Fruit fly (Drosophila melanogaster) whole organism, prepupa: ENCODE measurements around the gene Cyp12a4.

Experiments used
- Blimp-1 ChIP-seq: fragments of 200-800 bp; sonication (Bioruptor generic); optimal IDR thresholded peaks from 3 replicates; lab custom pipeline; 2017; ENCODE audit warnings: missing biosample characterization, missing genetic modification characterization, mild to moderate bottlenecking, moderate library complexity, missing genetic modification reagents
- CG10631 ChIP-seq: fragments of 200-800 bp; sonication (Bioruptor generic); optimal IDR thresholded peaks from 2 replicates; lab custom pipeline; 2016; ENCODE audit warnings: missing biosample characterization, missing genetic modification characterization
- CG10669 ChIP-seq: fragments of 200-800 bp; sonication (Bioruptor generic); optimal IDR thresholded peaks from 3 replicates; lab custom pipeline; 2018; ENCODE audit warnings: missing biosample characterization, mild to moderate bottlenecking, missing genetic modification characterization, moderate library complexity
- CG11294 ChIP-seq: fragments of 200-800 bp; sonication (Bioruptor generic); IDR thresholded peaks from 2 replicates; pipeline ENCODE4 v1.3.6; 2022; ENCODE audit warnings: missing biosample characterization, missing genetic modification characterization
- CG11762 ChIP-seq: fragments of 200-800 bp; sonication (Bioruptor generic); optimal IDR thresholded peaks from 3 replicates; lab custom pipeline; 2016; ENCODE audit warnings: missing biosample characterization, missing genetic modification characterization; ENCODE audit not compliant: insufficient read depth
- CG11902 ChIP-seq: fragments of 200-800 bp; sonication (Bioruptor generic); optimal IDR thresholded peaks from 3 replicates; lab custom pipeline; 2016; ENCODE audit warnings: missing biosample characterization, missing genetic modification characterization
- CG15336 ChIP-seq: fragments of 200-800 bp; sonication (Bioruptor generic); IDR thresholded peaks from 2 replicates; pipeline ENCODE4 v1.3.6; 2022; ENCODE audit warnings: missing biosample characterization, missing genetic modification characterization
- CG1621 ChIP-seq: fragments of 200-800 bp; sonication (Bioruptor generic); optimal IDR thresholded peaks from 3 replicates; lab custom pipeline; 2018; ENCODE audit warnings: missing biosample characterization, mild to moderate bottlenecking, missing genetic modification characterization
- CG16779 ChIP-seq: fragments of 200-800 bp; sonication (Bioruptor generic); optimal IDR thresholded peaks from 3 replicates; lab custom pipeline; 2017; ENCODE audit warnings: missing biosample characterization, mild to moderate bottlenecking, missing genetic modification characterization
- CG3032 ChIP-seq: fragments of 200-800 bp; optimal IDR thresholded peaks from 2 replicates; lab custom pipeline; 2019; ENCODE audit warnings: missing biosample characterization, mild to moderate bottlenecking, missing genetic modification characterization, moderate library complexity
- CG31627 ChIP-seq: fragments of 200-800 bp; sonication (Bioruptor generic); optimal IDR thresholded peaks from 3 replicates; lab custom pipeline; 2016; ENCODE audit warnings: missing biosample characterization, missing genetic modification characterization
- CG32006 ChIP-seq: fragments of 200-800 bp; sonication (Bioruptor generic); optimal IDR thresholded peaks from 3 replicates; lab custom pipeline; 2017; ENCODE audit warnings: missing biosample characterization, mild to moderate bottlenecking, missing genetic modification characterization
- CG34406 ChIP-seq: fragments of 200-800 bp; sonication (Bioruptor generic); optimal IDR thresholded peaks from 3 replicates; lab custom pipeline; 2016; ENCODE audit warnings: missing biosample characterization, missing genetic modification characterization
- CG3919 ChIP-seq: fragments of 200-800 bp; sonication (Bioruptor generic); optimal IDR thresholded peaks from 3 replicates; lab custom pipeline; 2016; ENCODE audit warnings: missing biosample characterization, missing genetic modification characterization
- CG6276 ChIP-seq: fragments of 200-800 bp; sonication (Bioruptor generic); optimal IDR thresholded peaks from 2 replicates; lab custom pipeline; 2017; ENCODE audit warnings: missing biosample characterization, mild to moderate bottlenecking, missing genetic modification characterization
- CG6792 ChIP-seq: fragments of 200-800 bp; sonication (Bioruptor generic); optimal IDR thresholded peaks from 3 replicates; lab custom pipeline; 2016; ENCODE audit warnings: missing biosample characterization, missing genetic modification characterization
- CG6854 ChIP-seq: fragments of 200-800 bp; sonication (Bioruptor generic); optimal IDR thresholded peaks from 2 replicates; lab custom pipeline; 2017; ENCODE audit warnings: missing biosample characterization, mild to moderate bottlenecking, missing genetic modification characterization
- CG8319 ChIP-seq: fragments of 200-800 bp; sonication (Bioruptor generic); optimal IDR thresholded peaks from 3 replicates; lab custom pipeline; 2016; ENCODE audit warnings: missing biosample characterization, missing genetic modification characterization
- CG8632 ChIP-seq: fragments of 200-800 bp; sonication (Bioruptor generic); optimal IDR thresholded peaks from 3 replicates; lab custom pipeline; 2016; ENCODE audit warnings: missing biosample characterization, missing genetic modification characterization
- CG9139 ChIP-seq: fragments of 200-800 bp; sonication (Bioruptor generic); optimal IDR thresholded peaks from 3 replicates; lab custom pipeline; 2017; ENCODE audit warnings: missing biosample characterization, mild to moderate bottlenecking, missing genetic modification characterization
- Eip75B ChIP-seq: fragments of 200-800 bp; sonication (Bioruptor generic); optimal IDR thresholded peaks from 3 replicates; lab custom pipeline; 2016; ENCODE audit warnings: missing biosample characterization, missing genetic modification characterization
- Eip78C ChIP-seq: fragments of 200-800 bp; sonication (Bioruptor generic); peaks from one replicate; lab custom pipeline; 2016; ENCODE audit warnings: missing biosample characterization, missing genetic modification characterization
- Eip93F ChIP-seq: fragments of 200-800 bp; sonication (Bioruptor generic); optimal IDR thresholded peaks from 2 replicates; lab custom pipeline; 2016; ENCODE audit warnings: missing biosample characterization, mild to moderate bottlenecking, missing genetic modification characterization
- Ets21C ChIP-seq: fragments of 200-800 bp; sonication (Bioruptor generic); optimal IDR thresholded peaks from 3 replicates; lab custom pipeline; 2016; ENCODE audit warnings: missing biosample characterization, missing genetic modification characterization
- Ets96B ChIP-seq: fragments of 200-800 bp; optimal IDR thresholded peaks from 2 replicates; lab custom pipeline; 2019; ENCODE audit warnings: missing biosample characterization, mild to moderate bottlenecking, missing genetic modification characterization, moderate library complexity
- Gug ChIP-seq: fragments of 200-800 bp; sonication (Bioruptor generic); IDR thresholded peaks from 2 replicates; pipeline ENCODE4 v1.3.6; 2022; ENCODE audit warnings: missing biosample characterization, missing genetic modification characterization
- Hr39 ChIP-seq: fragments of 200-800 bp; sonication (Bioruptor generic); optimal IDR thresholded peaks from 2 replicates; lab custom pipeline; 2016; ENCODE audit warnings: missing biosample characterization, missing genetic modification characterization
- Hr4 ChIP-seq: fragments of 200-800 bp; sonication (Bioruptor generic); optimal IDR thresholded peaks from 3 replicates; lab custom pipeline; 2016; ENCODE audit warnings: missing biosample characterization, missing genetic modification characterization
- Lpt ChIP-seq: fragments of 200-800 bp; sonication (Bioruptor generic); optimal IDR thresholded peaks from 3 replicates; lab custom pipeline; 2016; ENCODE audit warnings: missing biosample characterization, missing genetic modification characterization
- Met ChIP-seq: fragments of 200-800 bp; sonication (Bioruptor generic); optimal IDR thresholded peaks from 3 replicates; lab custom pipeline; 2016; ENCODE audit warnings: missing biosample characterization, missing genetic modification characterization
- OdsH ChIP-seq: fragments of 200-800 bp; sonication (Bioruptor generic); optimal IDR thresholded peaks from 3 replicates; lab custom pipeline; 2016; ENCODE audit warnings: missing biosample characterization, missing genetic modification characterization
- Sox102F ChIP-seq: fragments of 200-800 bp; sonication (Bioruptor generic); optimal IDR thresholded peaks from 2 replicates; lab custom pipeline; 2016; ENCODE audit warnings: missing biosample characterization, mild to moderate bottlenecking, missing genetic modification characterization
- Sox14 ChIP-seq: fragments of 200-800 bp; sonication (Bioruptor generic); optimal IDR thresholded peaks from 3 replicates; lab custom pipeline; 2016; ENCODE audit warnings: missing biosample characterization, missing genetic modification characterization
- Sox15 ChIP-seq: fragments of 200-800 bp; sonication (Bioruptor generic); optimal IDR thresholded peaks from 3 replicates; lab custom pipeline; 2016; ENCODE audit warnings: missing biosample characterization, missing genetic modification characterization
- achi ChIP-seq: fragments of 200-800 bp; sonication (Bioruptor generic); optimal IDR thresholded peaks from 3 replicates; lab custom pipeline; 2016; ENCODE audit warnings: missing biosample characterization, missing genetic modification characterization
- acj6 ChIP-seq: fragments of 200-800 bp; sonication (Bioruptor generic); optimal IDR thresholded peaks from 3 replicates; lab custom pipeline; 2016; ENCODE audit warnings: missing biosample characterization, missing genetic modification characterization
- eg ChIP-seq: fragments of 200-800 bp; sonication (Bioruptor generic); IDR thresholded peaks from 3 replicates; pipeline ENCODE4 v1.3.6; 2022; ENCODE audit warnings: missing biosample characterization, missing genetic modification characterization
- esn ChIP-seq: fragments of 200-800 bp; sonication (Bioruptor generic); optimal IDR thresholded peaks from 2 replicates; lab custom pipeline; 2016; ENCODE audit warnings: missing biosample characterization, mild to moderate bottlenecking, missing genetic modification characterization, moderate library complexity
- fd85E ChIP-seq: fragments of 200-800 bp; sonication (Bioruptor generic); optimal IDR thresholded peaks from 3 replicates; lab custom pipeline; 2016; ENCODE audit warnings: missing biosample characterization, missing genetic modification characterization
- fkh ChIP-seq: fragments of 200-800 bp; sonication (Bioruptor generic); optimal IDR thresholded peaks from 3 replicates; lab custom pipeline; 2017; ENCODE audit warnings: missing biosample characterization, mild to moderate bottlenecking, missing genetic modification characterization, moderate library complexity
- lz ChIP-seq: fragments of 200-800 bp; sonication (Bioruptor generic); optimal IDR thresholded peaks from 3 replicates; lab custom pipeline; 2016; ENCODE audit warnings: missing biosample characterization, missing genetic modification characterization
- pdm3 ChIP-seq: fragments of 200-800 bp; sonication (Bioruptor generic); optimal IDR thresholded peaks from 3 replicates; lab custom pipeline; 2016; ENCODE audit warnings: missing biosample characterization, missing genetic modification characterization
- spab ChIP-seq: fragments of 200-800 bp; sonication (Bioruptor generic); optimal IDR thresholded peaks from 2 replicates; lab custom pipeline; 2017; ENCODE audit warnings: missing biosample characterization, mild to moderate bottlenecking, missing genetic modification characterization, missing genetic modification reagents
- ss ChIP-seq, 2 experiments: fragments of 200-800 bp; sonication (Bioruptor generic); optimal IDR thresholded peaks; 2 replicates in 1 of 2; 3 replicates in 1 of 2; lab custom pipeline; 2017 to 2018; ENCODE audit warnings: mild to moderate bottlenecking in 2 of 2, missing biosample characterization in 2 of 2, missing genetic modification characterization in 2 of 2, moderate library complexity in 1 of 2
- vri ChIP-seq: fragments of 200-800 bp; sonication (Bioruptor generic); optimal IDR thresholded peaks from 3 replicates; lab custom pipeline; 2016; ENCODE audit warnings: missing biosample characterization, mild to moderate bottlenecking, missing genetic modification characterization

Cyp12a4 gene

dm6 chr3R:19094039-19094438 lies 40.9 kb upstream of the Cyp12a4 start, which contains the start of gene cdi (continued):
- TF ChIP-seq Hr39 = no peak
- TF ChIP-seq ss (GFP tag; optimal IDR thresholded peaks at IDR 0.05; lab: Kevin White, UChicago) = peak in 1 of 2 experiments; percentile 5
- TF ChIP-seq Sox15 (GFP tag; lab: Kevin White, UChicago) = no peak
- peak; percentile 28 for TF ChIP-seq Sox102F (GFP tag; lab: Kevin White, UChicago)
- TF ChIP-seq spab (GFP tag; lab: Kevin White, UChicago) = no peak
- 0 out of 3 replicates have a peak, but pooled peaks have one; percentile 11 for TF ChIP-seq eg (GFP tag; lab: Robert Waterston, UW)
- peak; percentile 36; the same call in 1 of the 2 replicates for TF ChIP-seq CG15336

- TF ChIP-seq Eip78C (GFP tag; lab: Kevin White, UChicago) = peak; percentile 64
- TF ChIP-seq fkh (GFP tag; lab: Kevin White, UChicago) = peak; percentile 22
- peak; percentile 92 for TF ChIP-seq vri
- no peak for TF ChIP-seq Sox102F (GFP tag; lab: Kevin White, UChicago)
- TF ChIP-seq Sox14 (GFP tag; lab: Kevin White, UChicago) = peak; percentile 14
- TF ChIP-seq Gug = no peak
- TF ChIP-seq esn (GFP tag; lab: Kevin White, UChicago) = peak; percentile 20
Observed at dm6 chr3R:19094799-19095418, 40.0 kb upstream of the Cyp12a4 start, which contains the start of the genes mRpL55 and ATPsynD. TSS of gene mRpL55 (minus strand) at chr3R:19094905. TSS of gene ATPsynD (plus strand) at chr3R:19095000.

- peak; percentile 41 for TF ChIP-seq Sox14 (GFP tag; lab: Kevin White, UChicago)
- TF ChIP-seq CG8632 (GFP tag; lab: Kevin White, UChicago) = no peak
- no peak for TF ChIP-seq Blimp-1 (GFP tag; lab: Kevin White, UChicago)
- TF ChIP-seq CG6276 (GFP tag; lab: Kevin White, UChicago) = peak; percentile 58
- no peak for TF ChIP-seq CG11294
- peak; percentile 4 for TF ChIP-seq OdsH (GFP tag; lab: Kevin White, UChicago)
- peak; percentile 38 for TF ChIP-seq CG3919 (GFP tag; lab: Kevin White, UChicago)
- no peak for TF ChIP-seq Lpt (GFP tag; lab: Kevin White, UChicago)
- no peak for TF ChIP-seq CG32006 (GFP tag; lab: Kevin White, UChicago)
- no peak for TF ChIP-seq Eip75B
- peak; percentile 14 for TF ChIP-seq achi
- TF ChIP-seq lz = peak; percentile 5
- TF ChIP-seq CG1621 (tag; lab: Kevin White, UChicago) = peak; percentile 41
- TF ChIP-seq CG10669 = no peak
- no peak for TF ChIP-seq fkh (GFP tag; lab: Kevin White, UChicago)
- TF ChIP-seq ss (GFP tag; optimal IDR thresholded peaks at IDR 0.05; lab: Kevin White, UChicago) = peak; percentile 26 to 82
- TF ChIP-seq CG6792 (GFP tag; lab: Kevin White, UChicago) = no peak
- peak; percentile 22 for TF ChIP-seq Hr4
- TF ChIP-seq pdm3 = peak; percentile 1
- peak; percentile 30 for TF ChIP-seq Met (GFP tag; lab: Kevin White, UChicago)
- TF ChIP-seq CG8319 (GFP tag; lab: Kevin White, UChicago) = no peak
- peak; percentile 12 for TF ChIP-seq Ets21C (GFP tag; lab: Kevin White, UChicago)
- no peak for TF ChIP-seq CG34406
- TF ChIP-seq fd85E (GFP tag; lab: Kevin White, UChicago) = no peak
- peak; percentile 85 for TF ChIP-seq CG6854 (GFP tag; lab: Kevin White, UChicago)
- no peak for TF ChIP-seq CG3032 (tag; lab: Kevin White, UChicago)
- TF ChIP-seq acj6 = peak; percentile 29
- TF ChIP-seq spab (GFP tag; lab: Kevin White, UChicago) = no peak
- TF ChIP-seq CG31627 = peak; percentile 46
- no peak for TF ChIP-seq Eip93F (GFP tag; lab: Kevin White, UChicago)
- TF ChIP-seq CG10631 = no peak
- TF ChIP-seq CG11902 (GFP tag; lab: Kevin White, UChicago) = no peak
- TF ChIP-seq Ets96B = no peak
- TF ChIP-seq CG16779 (tag; lab: Kevin White, UChicago) = peak; percentile 30
- TF ChIP-seq CG9139 = peak; percentile 56
- TF ChIP-seq Gug = no peak
- TF ChIP-seq CG11762 (GFP tag; lab: Kevin White, UChicago) = no peak
Observed at dm6 chr3R:19096299-19097048, 38.5 kb upstream of the Cyp12a4 start, which contains the start of gene CG6040. TSS of gene CG6040 (plus strand) at chr3R:19096961.
